Worm (Caenorhabditis elegans) whole organism, midembryonic: ENCODE results near the gene hlh-11.

Experiments
- cog-1 ChIP-seq: sonication (generic microtip); optimal IDR thresholded peaks from 2 replicates; lab custom pipeline; 2016; ENCODE audit warnings: missing genetic modification characterization, missing compliant biosample characterization
- med-1 ChIP-seq: sonication (generic microtip); optimal IDR thresholded peaks from 2 replicates; lab custom pipeline; 2017; ENCODE audit warnings: missing genetic modification characterization, mild to moderate bottlenecking, missing compliant biosample characterization, antibody characterized with exemption, missing genetic modification reagents; ENCODE audit not compliant: insufficient read depth
- ztf-23 ChIP-seq: fragments of 200-800 bp; sonication (Bioruptor generic); IDR thresholded peaks from 2 replicates; pipeline ENCODE4 v1.3.6; 2022; ENCODE audit warnings: missing genetic modification reagents, missing genetic modification characterization, missing compliant biosample characterization
- ztf-29 ChIP-seq: fragments of 200-800 bp; sonication (Bioruptor generic); IDR thresholded peaks from 2 replicates; pipeline ENCODE4 v1.3.6; 2022; ENCODE audit warnings: missing genetic modification reagents, missing genetic modification characterization, missing compliant biosample characterization

- TF ChIP-seq ztf-29 (GFP tag; lab: Robert Waterston, UW) = no peak
- TF ChIP-seq med-1 (GFP tag; lab: Kevin White, UChicago) = no peak
- no peak for TF ChIP-seq ztf-23 (GFP tag; lab: Robert Waterston, UW)
- TF ChIP-seq cog-1 = no peak
These were observed 50.0 kb downstream of the hlh-11 start for ce11 chrIII:9669546-9669945.
